Worm (Caenorhabditis elegans): ENCODE data around the gene C39E9.12.

DNA sequence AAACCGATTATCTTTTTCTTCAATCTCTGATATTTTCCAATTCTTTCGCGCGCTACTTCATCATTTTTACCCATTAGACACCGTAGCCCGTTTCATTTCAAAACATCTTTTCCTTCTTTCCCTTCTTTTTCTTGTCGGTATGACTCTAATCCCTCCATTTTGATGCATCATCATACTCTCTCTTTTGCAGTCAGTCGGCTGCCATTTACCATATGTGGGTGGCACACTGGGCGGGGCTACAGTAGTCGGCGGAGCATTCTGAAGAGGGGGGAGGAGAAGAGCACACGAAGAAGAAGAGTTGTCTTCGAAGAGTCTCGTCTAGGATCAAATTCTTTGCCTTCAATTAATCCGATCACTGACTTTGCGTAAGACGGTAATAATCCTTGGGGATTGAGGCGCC, 25.0 kb downstream of the C39E9.12 start, which contains the start of gene unc-30:
- TF ChIP-seq snpc-4 (tag; optimal IDR thresholded peaks at IDR 0.05) (no peak), blmp-1 (tag; optimal IDR thresholded peaks at IDR 0.05) (no peak), nhr-11 (tag; optimal IDR thresholded peaks at IDR 0.05) (no peak), lin-13 (GFP tag; optimal IDR thresholded peaks at IDR 0.05) (no peak)

Data from whole organism, L1 larva.